Fruit fly (Drosophila melanogaster): ENCODE data around the gene Lasp.

dm6 chr3L:16634529-16634928, 76.9 kb downstream of the Lasp start:
- TF ChIP-seq CG8478 (optimal IDR thresholded peaks at IDR 0.05) (no peak), CTCF (optimal IDR thresholded peaks at IDR 0.05) (no peak)

Data from S2 (cell line).